In the genomic region with DNA sequence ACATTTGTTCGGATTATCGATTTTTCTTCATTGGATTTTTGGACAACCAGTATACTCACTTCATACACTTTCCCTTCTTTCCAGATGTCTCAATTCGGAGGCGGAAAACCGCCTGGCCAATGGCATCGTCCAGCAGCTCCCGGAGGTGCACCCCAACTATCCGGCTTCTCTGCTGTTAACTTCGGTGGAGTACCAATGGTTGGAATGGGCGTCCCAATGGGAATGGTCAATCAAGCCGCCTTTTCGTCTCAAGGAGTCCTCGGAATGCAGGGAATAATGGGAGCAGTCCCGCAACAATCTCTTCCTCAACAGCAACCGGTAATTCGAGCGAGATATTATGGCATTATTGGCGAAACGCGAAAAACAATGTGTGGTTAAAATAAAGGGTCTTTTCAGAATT, we compare ENCODE assay signal across 7 worm cellular contexts.
TF ChIP-seq lines count a peak whose summit lies in the region.

A gene (plus strand): TSS at position 83 of the 400 bp plus-strand sequence.

TF ChIP-seq in whole organism, L1 larva, 84 proteins besides CTCF, POLR2A, EP300 and RAD21:
- TF ChIP-seq nhr-19 (GFP tag; conservative IDR thresholded peaks at IDR 0.05; lab: Robert Waterston, UW) (0 out of 2 replicates have a peak, but pooled peaks have one; percentile 9), lin-39 (tag; optimal IDR thresholded peaks at IDR 0.05; lab: Kevin White, UChicago) (no peak), ceh-63 (GFP tag; optimal IDR thresholded peaks at IDR 0.05; lab: Kevin White, UChicago) (peak; percentile 60), sox-4 (tag; optimal IDR thresholded peaks at IDR 0.05; lab: Kevin White, UChicago) (no peak)

TF ChIP-seq in whole organism, L3 larva, 47 proteins besides CTCF, POLR2A, EP300 and RAD21:
- TF ChIP-seq ceh-82 (tag; optimal IDR thresholded peaks at IDR 0.05; lab: Kevin White, UChicago) (no peak), eor-1 (tag; optimal IDR thresholded peaks at IDR 0.05; lab: Kevin White, UChicago) (no peak), skn-1 (tag; optimal IDR thresholded peaks at IDR 0.05; lab: Kevin White, UChicago) (no peak), nhr-43 (tag; optimal IDR thresholded peaks at IDR 0.05; lab: Kevin White, UChicago; ENCODE audit: poor library complexity, severe bottlenecking) (peak; percentile 18), nhr-28 (tag; optimal IDR thresholded peaks at IDR 0.05; lab: Kevin White, UChicago) (no peak), lsy-12 (tag; optimal IDR thresholded peaks at IDR 0.05; lab: Kevin White, UChicago) (no peak), zag-1 (tag; optimal IDR thresholded peaks at IDR 0.05; lab: Kevin White, UChicago) (no peak), nhr-237 (tag; optimal IDR thresholded peaks at IDR 0.05; lab: Kevin White, UChicago) (no peak)

TF ChIP-seq in whole organism, L4 larva, 104 proteins besides CTCF, POLR2A, EP300 and RAD21 (continues in another document):
- no peak for TF ChIP-seq ztf-7 (tag; optimal IDR thresholded peaks at IDR 0.05; lab: Kevin White, UChicago)
- no peak for TF ChIP-seq mep-1 (tag; optimal IDR thresholded peaks at IDR 0.05; lab: Kevin White, UChicago)
- no peak for TF ChIP-seq Y75B8A.6 (GFP tag; IDR thresholded peaks at IDR 0.05; lab: Robert Waterston, UW)
- TF ChIP-seq zfp-2 (tag; optimal IDR thresholded peaks at IDR 0.05; lab: Kevin White, UChicago) = no peak
- no peak for TF ChIP-seq hlh-11 (tag; optimal IDR thresholded peaks at IDR 0.05; lab: Kevin White, UChicago)
- peak; percentile 43; the same call in 1 of the 2 replicates for TF ChIP-seq egl-43 (GFP tag; IDR thresholded peaks at IDR 0.05; lab: Robert Waterston, UW)
- 0 out of 2 replicates have a peak, but pooled peaks have one; percentile 62 for TF ChIP-seq Y105C5A.15 (GFP tag; IDR thresholded peaks at IDR 0.05; lab: Robert Waterston, UW)
- peak; percentile 59; the same call in 1 of the 2 replicates for TF ChIP-seq dmd-9 (GFP tag; IDR thresholded peaks at IDR 0.05; lab: Robert Waterston, UW)
- no peak for TF ChIP-seq spr-3 (GFP tag; optimal IDR thresholded peaks at IDR 0.05; lab: Kevin White, UChicago)
- no peak for TF ChIP-seq lsy-2 (tag; optimal IDR thresholded peaks at IDR 0.05; lab: Kevin White, UChicago)
- TF ChIP-seq zag-1 (tag; optimal IDR thresholded peaks at IDR 0.05; lab: Kevin White, UChicago) = no peak
- TF ChIP-seq snpc-1.2 (GFP tag; IDR thresholded peaks at IDR 0.05; lab: Robert Waterston, UW) = peak; percentile 60
- no peak for TF ChIP-seq rbr-2 (tag; optimal IDR thresholded peaks at IDR 0.05; lab: Kevin White, UChicago)
- no peak for TF ChIP-seq zip-2 (tag; optimal IDR thresholded peaks at IDR 0.05; lab: Kevin White, UChicago)
- no peak for TF ChIP-seq nhr-28 (tag; optimal IDR thresholded peaks at IDR 0.05; lab: Kevin White, UChicago)

TF ChIP-seq in whole organism, early embryonic, 17 proteins besides CTCF, POLR2A, EP300 and RAD21:
- no peak for TF ChIP-seq ama-1 (optimal IDR thresholded peaks at IDR 0.05; lab: Kevin White, UChicago)
- peak; percentile 32 for TF ChIP-seq hmg-4 (GFP tag; optimal IDR thresholded peaks at IDR 0.05; lab: Kevin White, UChicago)
- TF ChIP-seq sea-1 (GFP tag; conservative IDR thresholded peaks at IDR 0.05; lab: Robert Waterston, UW) = 0 out of 2 replicates have a peak, but pooled peaks have one; percentile 63

TF ChIP-seq in whole organism, midembryonic, 9 proteins besides CTCF, POLR2A, EP300 and RAD21:
- TF ChIP-seq klf-2 (GFP tag; conservative IDR thresholded peaks at IDR 0.05; lab: Robert Waterston, UW) (no peak), ztf-23 (GFP tag; IDR thresholded peaks at IDR 0.05; lab: Robert Waterston, UW) (0 out of 2 replicates have a peak, but pooled peaks have one; percentile 8)

TF ChIP-seq in whole organism, mixed stage, embryonic, 35 proteins besides CTCF, POLR2A, EP300 and RAD21:
- TF ChIP-seq bed-3 (GFP tag; optimal IDR thresholded peaks at IDR 0.05; lab: Kevin White, UChicago) (no peak), lin-32 (GFP tag; optimal IDR thresholded peaks at IDR 0.05; lab: Kevin White, UChicago) (peak; percentile 19)

TF ChIP-seq in whole organism, young adult, 124 proteins besides CTCF, POLR2A, EP300 and RAD21:
- TF ChIP-seq F57A8.1 (GFP tag; optimal IDR thresholded peaks at IDR 0.05; lab: Kevin White, UChicago) (no peak), ceh-91 (GFP tag; IDR thresholded peaks at IDR 0.05; lab: Robert Waterston, UW) (no peak), nfyb-1 (GFP tag; IDR thresholded peaks at IDR 0.05; lab: Robert Waterston, UW) (no peak), rcor-1 (GFP tag; IDR thresholded peaks at IDR 0.05; lab: Robert Waterston, UW) (0 out of 2 replicates have a peak, but pooled peaks have one; percentile 5), tlf-1 (GFP tag; optimal IDR thresholded peaks at IDR 0.05; lab: Kevin White, UChicago) (no peak), ztf-28 (GFP tag; IDR thresholded peaks at IDR 0.05; lab: Robert Waterston, UW) (peak; percentile 38; the same call in 1 of the 2 replicates), snpc-1.3 (tag; optimal IDR thresholded peaks at IDR 0.05; lab: Kevin White, UChicago; ENCODE audit: insufficient read depth) (no peak), lsy-27 (tag; optimal IDR thresholded peaks at IDR 0.05; lab: Kevin White, UChicago; ENCODE audit: borderline replicate concordance, insufficient read depth) (no peak), nhr-179 (tag; optimal IDR thresholded peaks at IDR 0.05; lab: Kevin White, UChicago) (no peak), ztf-26 (tag; optimal IDR thresholded peaks at IDR 0.05; lab: Kevin White, UChicago) (no peak), lin-26 (GFP tag; IDR thresholded peaks at IDR 0.05; lab: Robert Waterston, UW) (peak; percentile 46; the same call in 1 of the 2 replicates), cebp-2 (GFP tag; IDR thresholded peaks at IDR 0.05; lab: Robert Waterston, UW) (0 out of 2 replicates have a peak, but pooled peaks have one; percentile 48), B0035.1 (tag; optimal IDR thresholded peaks at IDR 0.05; lab: Kevin White, UChicago) (no peak), zfh-2 (GFP tag; conservative IDR thresholded peaks at IDR 0.05; lab: Robert Waterston, UW) (0 out of 2 replicates have a peak, but pooled peaks have one; percentile 7), attf-5 (GFP tag; optimal IDR thresholded peaks at IDR 0.05; lab: Kevin White, UChicago) (no peak), unc-130 (GFP tag; optimal IDR thresholded peaks at IDR 0.05; lab: Kevin White, UChicago) (no peak), efl-1 (GFP tag; optimal IDR thresholded peaks at IDR 0.05; lab: Kevin White, UChicago) (no peak), ceh-40 (GFP tag; IDR thresholded peaks at IDR 0.05; lab: Robert Waterston, UW) (no peak), pbrm-1 (GFP tag; IDR thresholded peaks at IDR 0.05; lab: Robert Waterston, UW) (peak; percentile 19; the same call in 1 of the 2 replicates), repo-1 (tag; optimal IDR thresholded peaks at IDR 0.05; lab: Kevin White, UChicago) (no peak), B0019.2 (GFP tag; conservative IDR thresholded peaks at IDR 0.05; lab: Robert Waterston, UW) (no peak), K11D2.4 (GFP tag; IDR thresholded peaks at IDR 0.05; lab: Robert Waterston, UW) (no peak), ceh-79 (tag; optimal IDR thresholded peaks at IDR 0.05; lab: Kevin White, UChicago) (no peak), sea-2 (GFP tag; IDR thresholded peaks at IDR 0.05; lab: Robert Waterston, UW) (no peak), attf-6 (GFP tag; IDR thresholded peaks at IDR 0.05; lab: Robert Waterston, UW) (peak; percentile 81), lin-40 (tag; optimal IDR thresholded peaks at IDR 0.05; lab: Kevin White, UChicago) (no peak), him-1 (tag; optimal IDR thresholded peaks at IDR 0.05; lab: Kevin White, UChicago) (no peak), madf-3 (GFP tag; IDR thresholded peaks at IDR 0.05; lab: Robert Waterston, UW) (0 out of 2 replicates have a peak, but pooled peaks have one; percentile 3), lir-1 (GFP tag; conservative IDR thresholded peaks at IDR 0.05; lab: Robert Waterston, UW) (no peak), sdz-38 (tag; optimal IDR thresholded peaks at IDR 0.05; lab: Kevin White, UChicago) (no peak), madf-6 (GFP tag; IDR thresholded peaks at IDR 0.05; lab: Robert Waterston, UW) (no peak), ccch-3 (GFP tag; optimal IDR thresholded peaks at IDR 0.05; lab: Kevin White, UChicago) (no peak), athp-1 (tag; optimal IDR thresholded peaks at IDR 0.05; lab: Kevin White, UChicago) (no peak), K12H6.12 (tag; optimal IDR thresholded peaks at IDR 0.05; lab: Kevin White, UChicago) (no peak), Y95B8A.8 (GFP tag; IDR thresholded peaks at IDR 0.05; lab: Robert Waterston, UW) (no peak), nhr-120 (GFP tag; IDR thresholded peaks at IDR 0.05; lab: Robert Waterston, UW) (no peak), lin-35 (GFP tag; optimal IDR thresholded peaks at IDR 0.05; lab: Kevin White, UChicago) (no peak)
TF ChIP-seq in whole organism, young adult: peak in this region for 8.
